Fruit fly (Drosophila melanogaster): ENCODE measurements around the gene ImpE1.

DNA sequence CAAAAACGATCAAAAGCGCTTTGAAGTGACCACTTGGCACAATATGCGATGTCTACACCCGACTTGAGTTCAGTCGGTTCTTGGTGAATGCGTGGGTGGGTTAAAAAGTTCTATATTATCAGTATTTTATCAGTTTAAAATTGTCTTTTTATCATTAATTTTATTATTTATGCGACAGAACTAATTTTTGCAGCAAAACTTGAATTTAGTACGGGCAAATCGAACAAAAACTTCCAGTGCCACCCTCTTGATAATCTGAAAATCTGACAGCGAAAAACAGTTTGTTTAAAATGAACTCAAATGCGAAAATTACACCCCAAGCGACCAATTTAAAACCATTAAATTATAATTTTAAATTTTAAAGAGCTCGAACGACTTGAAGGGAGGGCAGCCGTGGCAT lies 1.3 kb upstream of the ImpE1 start:
- TF ChIP-seq Clk (GFP tag; optimal IDR thresholded peaks at IDR 0.05) (no peak), tj (GFP tag; optimal IDR thresholded peaks at IDR 0.05) (no peak), CG12768 (GFP tag; optimal IDR thresholded peaks at IDR 0.05) (no peak), Mnt (GFP tag; optimal IDR thresholded peaks at IDR 0.05) (no peak)
